Fruit fly (Drosophila melanogaster): Measurements from ENCODE around the gene iPLA2-VIA.
A peak's percentile ranks its signal among the peaks of the same experiment; 100 is the strongest.

DNA sequence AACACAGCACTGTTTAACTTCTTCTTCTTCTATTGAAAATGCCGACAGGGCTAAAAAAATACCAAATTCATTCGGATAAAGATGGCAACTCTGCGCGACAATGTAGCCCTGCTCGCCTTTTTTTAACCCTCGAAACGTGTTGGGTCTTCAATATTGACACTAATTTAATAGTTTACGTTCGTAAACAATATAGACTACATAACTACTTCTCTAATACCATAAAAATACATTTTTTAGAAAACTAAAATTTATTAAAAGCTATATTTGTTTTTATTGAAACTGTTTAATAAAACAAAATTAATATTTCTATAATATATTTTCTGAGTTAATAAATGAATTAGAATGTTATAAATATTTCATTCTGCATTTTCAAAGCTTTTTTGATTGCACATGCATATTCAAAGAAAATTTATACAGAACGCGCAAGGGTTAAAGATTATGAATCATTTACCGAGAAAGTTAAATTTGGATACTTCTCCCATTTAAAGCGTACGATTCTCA lies 24.5 kb upstream of the iPLA2-VIA start, which contains the start of the genes Taf2 and CalpB:
- TF ChIP-seq EcR (GFP tag; optimal IDR thresholded peaks at IDR 0.05) (no peak), Snoo (tag; optimal IDR thresholded peaks at IDR 0.05) (peak; percentile 84), gl (tag; optimal IDR thresholded peaks at IDR 0.05) (peak; percentile 48), CG4496 (GFP tag; IDR thresholded peaks at IDR 0.05) (peak; percentile 75), CG8159 (tag; optimal IDR thresholded peaks at IDR 0.05) (peak; percentile 97), CG8301 (tag; optimal IDR thresholded peaks at IDR 0.05) (peak; percentile 84), CG12605 (GFP tag; IDR thresholded peaks at IDR 0.05) (peak; percentile 44; the same call in 1 of the 2 replicates), Pif1B (GFP tag; optimal IDR thresholded peaks at IDR 0.05) (no peak)
